Worm (Caenorhabditis elegans) whole organism, mixed stage, embryonic: ENCODE data around the gene srbc-8.

Experiments used
- blmp-1 ChIP-seq: fragments of 150-350 bp; optimal IDR thresholded peaks from 2 replicates; lab custom pipeline; 2014; ENCODE audit warnings: missing biosample characterization, missing genetic modification characterization
- ham-2 ChIP-seq: fragments of 200-800 bp; sonication (Bioruptor generic); optimal IDR thresholded peaks from 2 replicates; lab custom pipeline; 2018; ENCODE audit warnings: mild to moderate bottlenecking, missing genetic modification characterization, missing compliant biosample characterization
- lin-13 ChIP-seq: fragments of 150-350 bp; optimal IDR thresholded peaks from 2 replicates; lab custom pipeline; 2014; ENCODE audit warnings: missing biosample characterization, missing genetic modification characterization
- mab-5 ChIP-seq: fragments of 150-350 bp; optimal IDR thresholded peaks from 2 replicates; lab custom pipeline; 2014; ENCODE audit warnings: missing biosample characterization, missing genetic modification characterization
- nhr-28 ChIP-seq: fragments of 150-350 bp; optimal IDR thresholded peaks from 2 replicates; lab custom pipeline; 2014; ENCODE audit warnings: missing biosample characterization, missing genetic modification characterization
- pha-4 ChIP-seq: fragments of 150-350 bp; optimal IDR thresholded peaks from 2 replicates; lab custom pipeline; 2018; ENCODE audit warnings: missing biosample characterization, missing genetic modification reagents, missing genetic modification characterization
- sem-2 ChIP-seq: fragments of 200-800 bp; sonication (Bioruptor generic); optimal IDR thresholded peaks from 2 replicates; lab custom pipeline; 2018; ENCODE audit warnings: mild to moderate bottlenecking, missing genetic modification characterization, missing compliant biosample characterization
- snpc-4 ChIP-seq: fragments of 150-350 bp; optimal IDR thresholded peaks from 2 replicates; lab custom pipeline; 2014; ENCODE audit warnings: missing biosample characterization, missing genetic modification characterization
- unc-62 ChIP-seq: fragments of 150-350 bp; optimal IDR thresholded peaks from 2 replicates; lab custom pipeline; 2014; ENCODE audit warnings: missing biosample characterization, missing genetic modification reagents, missing genetic modification characterization
- ztf-11 ChIP-seq: fragments of 150-350 bp; optimal IDR thresholded peaks from 2 replicates; lab custom pipeline; 2014; ENCODE audit warnings: missing biosample characterization, missing genetic modification characterization

DNA sequence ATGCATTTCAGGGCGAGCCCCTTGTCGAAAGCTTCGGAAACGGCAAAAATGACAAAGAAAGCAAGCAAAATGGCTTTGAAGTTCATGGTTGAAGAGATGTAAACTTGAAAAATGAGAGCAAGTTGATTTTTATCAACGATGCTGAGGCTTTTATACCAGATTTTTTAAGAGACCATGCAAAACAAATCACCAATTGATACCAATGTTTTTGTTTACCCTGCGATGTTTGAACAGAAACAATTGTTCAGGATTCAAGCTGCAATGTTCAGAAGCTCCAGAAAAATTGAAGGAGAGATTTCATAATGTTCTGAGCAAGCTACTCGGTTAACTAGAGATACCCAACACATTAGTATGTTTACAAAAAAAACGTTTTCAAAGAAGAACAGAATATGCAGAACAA is 37.4 kb upstream of the srbc-8 start, which contains the start of gene C54F6.15:
- TF ChIP-seq snpc-4 (no peak), unc-62 (no peak), sem-2 (GFP tag; lab: Kevin White, UChicago) (no peak), mab-5 (no peak), nhr-28 (tag; lab: Kevin White, UChicago) (no peak), blmp-1 (no peak), ztf-11 (tag; lab: Kevin White, UChicago) (no peak), lin-13 (no peak), pha-4 (no peak), ham-2 (no peak)
